Worm (Caenorhabditis elegans) whole organism, young adult: Measurements from ENCODE around the gene rpn-3.

ENCODE experiments used
- Y67H2A.10 ChIP-seq: fragments of 200-800 bp; sonication (Bioruptor generic); conservative IDR thresholded peaks from 2 replicates; pipeline ENCODE4 v1.3.6; 2022; ENCODE audit warnings: missing genetic modification reagents, missing genetic modification characterization, missing compliant biosample characterization
- ama-1 ChIP-seq, 3 experiments: fragments of 150-350 bp in 1 of 3; sonication (generic microtip) in 2 of 3; optimal IDR thresholded peaks; 2 replicates each; lab custom pipeline; 2014 to 2018; ENCODE audit warnings: missing biosample characterization in 2 of 3, missing genetic modification characterization in 2 of 3, missing genetic modification reagents in 2 of 3
- let-526 ChIP-seq: fragments of 200-800 bp; sonication (Bioruptor generic); IDR thresholded peaks from 2 replicates; pipeline ENCODE4 v1.3.6; 2022; ENCODE audit warnings: missing genetic modification reagents, missing genetic modification characterization, missing compliant biosample characterization
- mxl-1 ChIP-seq: sonication (generic microtip); optimal IDR thresholded peaks from 2 replicates; lab custom pipeline; 2016; ENCODE audit warnings: missing genetic modification characterization, missing compliant biosample characterization
- nhr-179 ChIP-seq: sonication (generic microtip); optimal IDR thresholded peaks from 2 replicates; lab custom pipeline; 2016; ENCODE audit warnings: mild to moderate bottlenecking, missing genetic modification characterization, missing compliant biosample characterization
- nhr-27 ChIP-seq: fragments of 200-800 bp; sonication (Bioruptor generic); optimal IDR thresholded peaks from 2 replicates; lab custom pipeline; 2018; ENCODE audit warnings: mild to moderate bottlenecking, missing genetic modification characterization, moderate library complexity, missing compliant biosample characterization
- snpc-4 ChIP-seq, 5 experiments: fragments of 150-350 bp in 1 of 5; sonication (generic microtip) in 4 of 5; optimal IDR thresholded peaks; 2 replicates each; lab custom pipeline; 2014 to 2018; ENCODE audit warnings: missing genetic modification characterization in 5 of 5, missing biosample characterization in 3 of 5, antibody characterized with exemption in 2 of 5, mild to moderate bottlenecking in 2 of 5, missing compliant biosample characterization in 2 of 5, missing genotype in 2 of 5, moderate library complexity in 2 of 5, missing genetic modification reagents in 1 of 5
- tbp1 ChIP-seq: fragments of 200-800 bp; sonication (Bioruptor generic); optimal IDR thresholded peaks from 2 replicates; lab custom pipeline; 2018; ENCODE audit warnings: mild to moderate bottlenecking, missing genetic modification characterization, missing compliant biosample characterization

ce11 chrIII:8398411-8398810, 48.7 kb upstream of the rpn-3 start, which contains the start of gene ZK353.2:
- no peak for TF ChIP-seq mxl-1 (tag; lab: Kevin White, UChicago)
- TF ChIP-seq snpc-4 (GFP tag; optimal IDR thresholded peaks at IDR 0.05; lab: Kevin White, UChicago), result no peak
- TF ChIP-seq snpc-4 (tag; optimal IDR thresholded peaks at IDR 0.05; lab: Kevin White, UChicago), result no peak
- no peak for TF ChIP-seq tbp1 (GFP tag; lab: Kevin White, UChicago)
- TF ChIP-seq nhr-27 (tag; lab: Kevin White, UChicago), result no peak
- no peak for TF ChIP-seq nhr-179
- no peak for TF ChIP-seq ama-1 (optimal IDR thresholded peaks at IDR 0.05; lab: Kevin White, UChicago)
- no peak for TF ChIP-seq ama-1 (GFP tag; optimal IDR thresholded peaks at IDR 0.05; lab: Kevin White, UChicago)
- TF ChIP-seq let-526 (GFP tag; lab: Robert Waterston, UW), result no peak
- no peak for TF ChIP-seq Y67H2A.10 (GFP tag; lab: Robert Waterston, UW)
